Worm (Caenorhabditis elegans): ENCODE data around the gene T04C9.1.
A peak's percentile ranks its signal among the peaks of the same experiment; 100 is the strongest.

Gene T04C9.1

DNA sequence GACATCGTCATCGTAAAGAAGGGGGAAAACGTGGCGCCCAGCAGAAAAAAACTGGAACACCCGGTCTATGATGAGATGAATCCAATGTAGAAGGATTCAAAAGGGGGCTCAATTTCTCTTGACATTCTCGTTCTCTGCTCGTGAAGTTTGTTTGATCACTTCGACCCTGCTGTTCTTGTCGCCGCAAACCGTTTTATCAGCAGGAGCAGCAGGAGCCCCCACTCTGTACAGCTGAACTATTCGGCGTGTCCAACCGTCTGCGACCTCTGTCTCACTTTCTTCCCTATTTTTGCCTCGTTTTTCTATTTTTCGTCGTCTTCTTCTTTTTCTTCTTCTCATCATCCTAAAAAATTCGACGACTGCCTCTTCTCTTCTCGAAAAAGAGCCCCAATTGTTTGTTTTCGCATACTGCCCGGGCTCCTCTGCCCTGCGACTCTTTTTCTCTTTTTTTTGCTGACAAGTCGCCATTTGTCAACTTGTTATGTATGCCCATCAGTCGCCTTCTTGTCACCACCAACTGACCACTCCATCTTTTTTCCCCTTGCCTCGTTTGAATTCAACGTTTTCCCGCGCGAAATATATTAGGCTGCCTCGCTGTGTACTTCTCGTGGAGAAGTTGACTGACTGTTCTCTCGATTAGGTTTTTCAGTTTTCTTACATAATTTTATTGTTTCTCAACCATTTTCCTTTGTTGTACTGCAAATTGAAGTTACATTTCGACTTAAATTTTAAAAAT lies 3.9 kb upstream of the T04C9.1 start:
- TF ChIP-seq klf-2 (GFP tag; conservative IDR thresholded peaks at IDR 0.05): no peak
- TF ChIP-seq ref-1 (GFP tag; conservative IDR thresholded peaks at IDR 0.05): no peak
- TF ChIP-seq flt-1 (GFP tag; IDR thresholded peaks at IDR 0.05): no peak
- no peak for TF ChIP-seq ztf-23 (GFP tag; IDR thresholded peaks at IDR 0.05)
- no peak for TF ChIP-seq med-1 (GFP tag; optimal IDR thresholded peaks at IDR 0.05; ENCODE audit: insufficient read depth)
- TF ChIP-seq cog-1 (tag; optimal IDR thresholded peaks at IDR 0.05): no peak
- no peak for TF ChIP-seq ztf-29 (GFP tag; IDR thresholded peaks at IDR 0.05)
- TF ChIP-seq T22C8.4 (GFP tag; IDR thresholded peaks at IDR 0.05): no peak
- no peak for TF ChIP-seq tab-1 (GFP tag; IDR thresholded peaks at IDR 0.05)

ce11 chrIII:5990090-5990489 lies 2.9 kb upstream of the T04C9.1 start:
- TF ChIP-seq flt-1 (GFP tag; IDR thresholded peaks at IDR 0.05) (no peak), cog-1 (tag; optimal IDR thresholded peaks at IDR 0.05) (no peak), klf-2 (GFP tag; conservative IDR thresholded peaks at IDR 0.05) (no peak), ztf-29 (GFP tag; IDR thresholded peaks at IDR 0.05) (no peak), tab-1 (GFP tag; IDR thresholded peaks at IDR 0.05) (no peak), med-1 (GFP tag; optimal IDR thresholded peaks at IDR 0.05; ENCODE audit: insufficient read depth) (no peak), T22C8.4 (GFP tag; IDR thresholded peaks at IDR 0.05) (no peak), ztf-23 (GFP tag; IDR thresholded peaks at IDR 0.05) (no peak), ref-1 (GFP tag; conservative IDR thresholded peaks at IDR 0.05) (no peak)

ce11 chrIII:5991142-5991930 lies 1.7 kb upstream of the T04C9.1 start, which contains the start of gene T04C9.2:
Gene T04C9.2, plus strand, starts transcription at chrIII:5991880.
- no peak for TF ChIP-seq ztf-29 (GFP tag; IDR thresholded peaks at IDR 0.05)
- TF ChIP-seq cog-1 (tag; optimal IDR thresholded peaks at IDR 0.05): no peak
- no peak for TF ChIP-seq ztf-23 (GFP tag; IDR thresholded peaks at IDR 0.05)

- no peak for TF ChIP-seq T22C8.4 (GFP tag; IDR thresholded peaks at IDR 0.05)
- TF ChIP-seq flt-1 (GFP tag; IDR thresholded peaks at IDR 0.05): 0 out of 2 replicates have a peak, but pooled peaks have one; percentile 37
Measured at ce11 chrIII:5992043-5992442, 970 bp upstream of the T04C9.1 start.

ce11 chrIII:5998640-5999039 lies 5.6 kb downstream of the T04C9.1 start:
- no peak for TF ChIP-seq flt-1 (GFP tag; IDR thresholded peaks at IDR 0.05)

DNA sequence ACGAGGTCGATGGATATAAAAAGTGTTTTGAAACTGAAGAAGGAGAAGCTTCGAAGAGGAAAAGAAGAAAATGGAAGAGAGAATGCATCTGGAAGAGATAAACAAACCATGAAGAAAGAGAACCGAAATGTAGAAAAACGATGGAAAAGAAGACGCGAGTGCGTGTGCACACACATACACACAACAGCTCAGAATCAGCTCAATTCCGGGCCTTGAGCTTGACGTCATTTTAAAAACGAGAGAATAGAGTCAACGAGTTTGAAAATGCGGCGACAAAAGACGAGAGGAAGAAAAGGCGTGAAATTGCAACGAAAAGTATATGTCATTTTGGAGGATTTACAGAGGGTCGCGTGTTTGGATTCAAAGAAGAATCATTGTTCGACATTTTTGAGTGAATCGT lies 6.6 kb downstream of the T04C9.1 start:
- TF ChIP-seq ref-1 (GFP tag; conservative IDR thresholded peaks at IDR 0.05) (no peak), tab-1 (GFP tag; IDR thresholded peaks at IDR 0.05) (no peak), T22C8.4 (GFP tag; IDR thresholded peaks at IDR 0.05) (no peak), ztf-23 (GFP tag; IDR thresholded peaks at IDR 0.05) (no peak), med-1 (GFP tag; optimal IDR thresholded peaks at IDR 0.05; ENCODE audit: insufficient read depth) (no peak), cog-1 (tag; optimal IDR thresholded peaks at IDR 0.05) (no peak), ztf-29 (GFP tag; IDR thresholded peaks at IDR 0.05) (no peak), klf-2 (GFP tag; conservative IDR thresholded peaks at IDR 0.05) (no peak), flt-1 (GFP tag; IDR thresholded peaks at IDR 0.05) (no peak)

ce11 chrIII:6002024-6002423 lies 9.0 kb downstream of the T04C9.1 start:
- TF ChIP-seq ref-1 (GFP tag; conservative IDR thresholded peaks at IDR 0.05) (no peak), tab-1 (GFP tag; IDR thresholded peaks at IDR 0.05) (no peak), ztf-29 (GFP tag; IDR thresholded peaks at IDR 0.05) (no peak), cog-1 (tag; optimal IDR thresholded peaks at IDR 0.05) (no peak), ztf-23 (GFP tag; IDR thresholded peaks at IDR 0.05) (no peak), T22C8.4 (GFP tag; IDR thresholded peaks at IDR 0.05) (no peak), klf-2 (GFP tag; conservative IDR thresholded peaks at IDR 0.05) (no peak), flt-1 (GFP tag; IDR thresholded peaks at IDR 0.05) (no peak), med-1 (GFP tag; optimal IDR thresholded peaks at IDR 0.05; ENCODE audit: insufficient read depth) (no peak)

- TF ChIP-seq flt-1 (GFP tag; IDR thresholded peaks at IDR 0.05) (no peak), ref-1 (GFP tag; conservative IDR thresholded peaks at IDR 0.05) (no peak), klf-2 (GFP tag; conservative IDR thresholded peaks at IDR 0.05) (no peak), T22C8.4 (GFP tag; IDR thresholded peaks at IDR 0.05) (no peak), ztf-29 (GFP tag; IDR thresholded peaks at IDR 0.05) (no peak), cog-1 (tag; optimal IDR thresholded peaks at IDR 0.05) (no peak)
Measured at ce11 chrIII:6006453-6006852, 13.4 kb downstream of the T04C9.1 start.

DNA sequence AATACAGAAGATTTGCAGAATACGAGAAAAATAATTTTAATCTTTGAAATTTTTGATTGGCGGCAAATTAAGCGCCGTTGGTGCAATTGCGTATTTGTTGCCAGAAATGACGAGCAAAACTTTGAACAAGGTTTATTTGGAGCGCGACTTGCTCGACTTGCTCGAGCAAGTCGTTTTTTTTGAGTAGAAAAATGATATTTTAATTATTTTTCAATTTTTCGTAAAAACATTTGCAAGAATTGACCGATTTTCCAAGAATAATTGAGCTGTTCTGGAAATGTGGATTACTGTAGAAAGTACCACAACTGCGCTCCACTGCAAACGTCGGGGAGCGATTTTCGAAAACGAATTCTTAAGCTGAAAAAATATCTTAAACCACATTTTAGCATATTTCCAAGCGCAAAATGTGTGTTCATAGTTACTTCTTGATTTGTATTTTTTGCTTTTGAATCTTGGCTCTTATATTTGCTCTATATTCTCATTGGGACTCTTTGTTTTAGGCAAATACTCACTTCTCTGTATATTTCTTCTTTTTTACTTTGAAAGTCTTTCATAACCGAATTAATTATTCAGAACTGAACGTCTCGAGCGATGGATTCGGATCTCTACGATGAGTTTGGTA lies 16.1 kb downstream of the T04C9.1 start, which contains the start of the genes gcna-1 and eftu-2:
Gene gcna-1 (minus strand): TSS at position 96 of the 622 bp plus-strand sequence.
Gene eftu-2 (plus strand): TSS at position 572 of the 622 bp plus-strand sequence.
- TF ChIP-seq med-1 (GFP tag; optimal IDR thresholded peaks at IDR 0.05; ENCODE audit: insufficient read depth) (no peak), klf-2 (GFP tag; conservative IDR thresholded peaks at IDR 0.05) (no peak), tab-1 (GFP tag; IDR thresholded peaks at IDR 0.05) (no peak), flt-1 (GFP tag; IDR thresholded peaks at IDR 0.05) (no peak), T22C8.4 (GFP tag; IDR thresholded peaks at IDR 0.05) (no peak), ztf-29 (GFP tag; IDR thresholded peaks at IDR 0.05) (no peak)

DNA sequence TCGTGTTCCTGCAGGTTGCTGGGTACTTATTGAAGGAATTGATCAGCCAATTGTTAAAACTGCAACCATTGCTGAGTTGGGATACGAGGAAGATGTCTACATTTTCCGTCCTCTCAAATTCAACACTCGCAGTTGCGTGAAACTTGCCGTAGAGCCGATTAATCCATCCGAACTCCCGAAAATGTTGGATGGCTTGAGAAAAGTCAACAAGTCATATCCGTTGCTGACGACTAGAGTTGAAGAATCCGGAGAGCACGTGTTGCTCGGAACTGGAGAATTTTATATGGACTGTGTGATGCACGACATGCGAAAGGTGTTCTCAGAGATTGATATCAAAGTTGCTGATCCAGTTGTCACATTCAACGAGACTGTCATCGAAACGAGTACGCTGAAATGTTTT lies 18.3 kb downstream of the T04C9.1 start:
- TF ChIP-seq med-1 (GFP tag; optimal IDR thresholded peaks at IDR 0.05; ENCODE audit: insufficient read depth): no peak
- no peak for TF ChIP-seq klf-2 (GFP tag; conservative IDR thresholded peaks at IDR 0.05)
- no peak for TF ChIP-seq flt-1 (GFP tag; IDR thresholded peaks at IDR 0.05)
- TF ChIP-seq ztf-23 (GFP tag; IDR thresholded peaks at IDR 0.05): no peak
- no peak for TF ChIP-seq tab-1 (GFP tag; IDR thresholded peaks at IDR 0.05)
- no peak for TF ChIP-seq cog-1 (tag; optimal IDR thresholded peaks at IDR 0.05)

Data from whole organism, midembryonic.